Fruit fly (Drosophila melanogaster) whole organism, pupa: ENCODE results near the gene CG17168.
A peak's percentile ranks its signal among the peaks of the same experiment; 100 is the strongest.

ENCODE experiments used
- CG10348 ChIP-seq: fragments of 200-800 bp; sonication (Bioruptor generic); IDR thresholded peaks from 2 replicates; pipeline ENCODE4 v1.3.6; 2022; ENCODE audit warnings: missing biosample characterization, missing genetic modification characterization
- CG12605 ChIP-seq: fragments of 200-800 bp; sonication (Bioruptor generic); IDR thresholded peaks from 2 replicates; pipeline ENCODE4 v1.3.6; 2022; ENCODE audit warnings: missing biosample characterization, missing genetic modification characterization
- CG13204 ChIP-seq: fragments of 200-800 bp; sonication (Bioruptor generic); optimal IDR thresholded peaks from 2 replicates; lab custom pipeline; 2018; ENCODE audit warnings: missing biosample characterization, mild to moderate bottlenecking, missing genetic modification characterization, moderate library complexity
- CG14655 ChIP-seq: fragments of 200-800 bp; sonication (Bioruptor generic); optimal IDR thresholded peaks from 3 replicates; lab custom pipeline; 2017; ENCODE audit warnings: mild to moderate bottlenecking, missing biosample characterization, missing genetic modification reagents, missing genetic modification characterization
- CG15710 ChIP-seq: fragments of 200-800 bp; sonication (Bioruptor generic); optimal IDR thresholded peaks from 2 replicates; lab custom pipeline; 2018; ENCODE audit warnings: missing biosample characterization, mild to moderate bottlenecking, missing genetic modification characterization, moderate library complexity
- CG17806 ChIP-seq: fragments of 200-800 bp; sonication (Bioruptor generic); optimal IDR thresholded peaks from 2 replicates; lab custom pipeline; 2018; ENCODE audit warnings: missing biosample characterization, mild to moderate bottlenecking, missing genetic modification characterization, moderate library complexity
- CG32121 ChIP-seq: fragments of 200-800 bp; sonication (Bioruptor generic); IDR thresholded peaks from 2 replicates; pipeline ENCODE4 v1.3.6; 2022; ENCODE audit warnings: missing biosample characterization, missing genetic modification characterization
- CG34367 ChIP-seq: fragments of 200-800 bp; sonication (Bioruptor generic); optimal IDR thresholded peaks from 2 replicates; lab custom pipeline; 2018; ENCODE audit warnings: missing biosample characterization, mild to moderate bottlenecking, missing genetic modification characterization
- CG4496 ChIP-seq: fragments of 200-800 bp; sonication (Bioruptor generic); IDR thresholded peaks from 3 replicates; pipeline ENCODE4 v1.3.6; 2022; ENCODE audit warnings: missing biosample characterization, missing genetic modification characterization
- CG8159 ChIP-seq: fragments of 200-800 bp; sonication (Bioruptor generic); optimal IDR thresholded peaks from 3 replicates; lab custom pipeline; 2018; ENCODE audit warnings: missing biosample characterization, mild to moderate bottlenecking, missing genetic modification characterization, moderate library complexity
- CG8301 ChIP-seq: fragments of 200-800 bp; sonication (Bioruptor generic); optimal IDR thresholded peaks from 2 replicates; lab custom pipeline; 2018; ENCODE audit warnings: missing biosample characterization, mild to moderate bottlenecking, missing genetic modification characterization
- CG9948 ChIP-seq: fragments of 200-800 bp; sonication (Bioruptor generic); optimal IDR thresholded peaks from 2 replicates; lab custom pipeline; 2018; ENCODE audit warnings: missing biosample characterization, mild to moderate bottlenecking, missing genetic modification characterization, moderate library complexity
- D1 ChIP-seq: fragments of 200-800 bp; sonication (Bioruptor generic); optimal IDR thresholded peaks from 2 replicates; lab custom pipeline; 2018; ENCODE audit warnings: missing biosample characterization, mild to moderate bottlenecking, missing genetic modification characterization, moderate library complexity
- EcR ChIP-seq: fragments of 200-800 bp; sonication (Bioruptor generic); optimal IDR thresholded peaks from 3 replicates; lab custom pipeline; 2019; ENCODE audit warnings: missing biosample characterization, missing genetic modification characterization, mild to moderate bottlenecking, moderate library complexity, missing genetic modification reagents
- Ets98B ChIP-seq: fragments of 200-800 bp; sonication (Bioruptor generic); IDR thresholded peaks from 2 replicates; pipeline ENCODE4 v1.3.6; 2022; ENCODE audit warnings: missing biosample characterization, missing genetic modification characterization
- Pif1A ChIP-seq: fragments of 200-800 bp; sonication (Bioruptor generic); optimal IDR thresholded peaks from 3 replicates; lab custom pipeline; 2016; ENCODE audit warnings: missing biosample characterization, missing genetic modification characterization
- Pif1B ChIP-seq: fragments of 200-800 bp; sonication (Bioruptor generic); optimal IDR thresholded peaks from 3 replicates; lab custom pipeline; 2016; ENCODE audit warnings: missing biosample characterization, missing genetic modification characterization
- Snoo ChIP-seq: fragments of 200-800 bp; sonication (Bioruptor generic); optimal IDR thresholded peaks from 3 replicates; lab custom pipeline; 2017; ENCODE audit warnings: missing biosample characterization, mild to moderate bottlenecking, missing genetic modification characterization, inconsistent platforms
- fd96Ca ChIP-seq: fragments of 200-800 bp; sonication (Bioruptor generic); IDR thresholded peaks from 3 replicates; pipeline ENCODE4 v1.3.6; 2022; ENCODE audit warnings: missing biosample characterization, missing genetic modification characterization
- gl ChIP-seq: fragments of 200-800 bp; sonication (Bioruptor generic); optimal IDR thresholded peaks from 2 replicates; lab custom pipeline; 2018; ENCODE audit warnings: missing biosample characterization, mild to moderate bottlenecking, missing genetic modification characterization
- rn ChIP-seq: fragments of 200-800 bp; sonication (Bioruptor generic); IDR thresholded peaks from 2 replicates; pipeline ENCODE4 v1.3.6; 2022; ENCODE audit warnings: missing biosample characterization, missing genetic modification characterization

The CG17168 gene

DNA sequence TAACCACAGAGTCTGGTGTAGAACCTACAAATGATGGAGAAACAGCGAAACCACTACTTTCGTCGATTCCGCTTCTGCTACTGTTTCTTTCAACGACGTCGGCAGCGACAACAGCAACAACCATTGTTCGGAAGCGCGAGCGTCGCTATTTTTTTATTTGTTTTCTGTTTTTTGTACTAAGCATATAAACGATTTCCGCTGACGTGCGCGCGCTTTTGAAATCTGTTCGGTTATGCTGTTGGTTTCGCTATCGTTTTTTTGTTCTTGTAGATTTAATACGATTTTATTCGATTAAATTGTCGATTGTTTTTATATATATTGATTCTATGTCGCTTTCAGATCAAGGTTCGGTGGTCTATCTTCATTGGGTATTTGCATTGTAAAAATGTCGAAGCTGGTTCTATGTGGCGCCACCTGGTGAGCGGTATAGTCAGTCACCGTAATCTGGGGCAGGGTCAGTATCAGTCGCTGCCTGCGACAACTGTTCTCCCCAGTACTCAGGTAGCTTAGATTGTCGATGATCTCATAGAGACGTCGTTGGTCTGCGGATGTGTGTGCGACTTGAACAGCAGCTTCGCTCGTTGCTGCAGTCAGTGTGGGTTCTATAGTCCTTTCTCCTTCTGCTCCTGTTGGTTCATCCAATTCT is 6.7 kb downstream of the CG17168 start:
- no peak for TF ChIP-seq Snoo (tag; lab: Kevin White, UChicago)
- no peak for TF ChIP-seq CG17806 (tag; lab: Kevin White, UChicago)
- TF ChIP-seq CG9948 (tag; lab: Kevin White, UChicago), result no peak
- TF ChIP-seq gl (tag; lab: Kevin White, UChicago), result no peak
- no peak for TF ChIP-seq rn (GFP tag; lab: Robert Waterston, UW)
- no peak for TF ChIP-seq Pif1A
- TF ChIP-seq CG13204, result no peak
- TF ChIP-seq Pif1B (GFP tag; lab: Kevin White, UChicago), result no peak
- TF ChIP-seq CG8301, result no peak
- TF ChIP-seq EcR (GFP tag; lab: Kevin White, UChicago), result no peak
- TF ChIP-seq CG32121, result no peak
- TF ChIP-seq CG8159 (tag; lab: Kevin White, UChicago), result no peak
- no peak for TF ChIP-seq CG12605
- no peak for TF ChIP-seq D1 (tag; lab: Kevin White, UChicago)

DNA sequence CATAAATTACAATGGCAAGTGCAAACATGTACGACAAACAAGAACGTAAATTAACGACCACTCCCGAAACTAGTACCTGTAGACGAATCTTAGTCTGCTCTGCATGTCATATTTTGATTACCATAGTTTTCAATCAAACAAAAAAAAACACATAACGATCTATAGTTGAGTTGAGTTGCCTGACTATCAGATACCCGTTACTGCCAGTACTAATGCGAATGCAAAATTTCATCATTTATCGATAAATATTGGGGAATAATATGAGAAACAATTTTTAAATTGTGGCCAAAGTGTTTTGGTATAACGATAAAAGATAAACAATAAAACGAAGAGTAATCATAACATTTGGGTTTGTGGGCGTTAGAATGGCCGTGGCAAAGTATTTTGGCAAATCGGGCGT is 7.9 kb downstream of the CG17168 start:
- TF ChIP-seq EcR (GFP tag; lab: Kevin White, UChicago) (no peak), gl (tag; lab: Kevin White, UChicago) (no peak), CG15710 (tag; lab: Kevin White, UChicago) (no peak)
- TF ChIP-seq, all 21 proteins: peak for 0

DNA sequence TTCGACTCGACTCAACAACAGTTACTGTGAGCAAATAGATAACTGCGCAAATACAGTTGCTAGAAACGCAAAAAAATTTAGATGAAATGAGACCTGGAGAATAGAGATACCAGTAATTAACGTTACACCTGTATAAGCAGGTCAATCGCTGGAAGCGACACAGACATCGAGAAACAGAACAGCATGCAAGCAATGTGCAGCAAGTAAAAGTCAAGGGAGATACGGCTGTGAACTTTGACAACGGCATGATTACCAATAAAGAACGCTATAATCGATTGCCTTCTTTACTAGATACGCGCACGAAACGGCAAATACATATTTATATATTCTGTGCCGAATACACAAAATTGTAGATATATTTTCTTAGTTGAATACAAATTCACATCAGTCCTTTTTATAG is 8.8 kb downstream of the CG17168 start:
- TF ChIP-seq CG4496 (GFP tag; lab: Robert Waterston, UW), result no peak
- no peak for TF ChIP-seq CG10348 (GFP tag; lab: Robert Waterston, UW)
- no peak for TF ChIP-seq gl (tag; lab: Kevin White, UChicago)
- TF ChIP-seq, all 21 proteins: peak for 0

DNA sequence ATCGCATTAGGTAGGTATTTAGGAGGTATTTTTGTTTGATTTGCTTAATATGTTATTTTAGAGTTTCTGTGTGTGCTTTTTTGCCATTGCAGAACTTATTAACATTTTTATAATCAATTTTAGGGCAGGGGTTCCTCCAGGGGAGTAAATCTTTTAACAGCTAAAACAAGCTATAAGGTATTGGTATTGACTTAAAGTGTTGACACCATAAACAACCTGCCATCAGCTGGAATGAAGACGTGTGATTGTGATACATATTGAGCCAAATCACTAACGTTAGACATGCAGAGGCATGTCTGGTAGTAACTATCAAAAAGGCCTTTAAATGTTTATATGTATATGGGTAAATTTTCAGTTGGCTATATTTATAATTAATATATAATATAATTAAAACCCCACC is 9.3 kb downstream of the CG17168 start:
- TF ChIP-seq CG10348 (GFP tag; lab: Robert Waterston, UW) (no peak), CG15710 (tag; lab: Kevin White, UChicago) (no peak)

DNA sequence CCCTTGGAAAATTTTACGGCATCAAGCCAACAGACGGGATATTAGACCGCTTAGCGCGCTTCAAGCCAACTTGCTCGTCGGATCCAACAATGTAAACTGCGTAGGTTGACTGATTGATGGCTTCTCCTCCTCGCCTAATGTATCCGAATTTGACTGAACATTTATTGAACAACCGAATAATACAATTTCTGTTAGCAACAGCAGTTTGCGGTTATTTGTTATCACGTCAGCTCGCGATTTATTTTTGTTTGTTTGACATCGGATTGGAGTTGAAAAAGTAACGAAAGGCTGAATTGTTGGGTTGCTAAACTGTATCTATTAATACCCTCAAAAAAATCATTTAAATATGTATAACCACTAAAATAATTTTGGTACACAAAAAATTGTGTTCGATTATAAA is 10.0 kb downstream of the CG17168 start, which contains the start of gene CG17159:
CG17159 (minus strand) TSS at position 101 of the 400 bp plus-strand sequence.
- TF ChIP-seq CG17806 (tag; lab: Kevin White, UChicago) (no peak), rn (GFP tag; lab: Robert Waterston, UW) (no peak), D1 (tag; lab: Kevin White, UChicago) (no peak), CG4496 (GFP tag; lab: Robert Waterston, UW) (no peak), CG10348 (GFP tag; lab: Robert Waterston, UW) (no peak)

DNA sequence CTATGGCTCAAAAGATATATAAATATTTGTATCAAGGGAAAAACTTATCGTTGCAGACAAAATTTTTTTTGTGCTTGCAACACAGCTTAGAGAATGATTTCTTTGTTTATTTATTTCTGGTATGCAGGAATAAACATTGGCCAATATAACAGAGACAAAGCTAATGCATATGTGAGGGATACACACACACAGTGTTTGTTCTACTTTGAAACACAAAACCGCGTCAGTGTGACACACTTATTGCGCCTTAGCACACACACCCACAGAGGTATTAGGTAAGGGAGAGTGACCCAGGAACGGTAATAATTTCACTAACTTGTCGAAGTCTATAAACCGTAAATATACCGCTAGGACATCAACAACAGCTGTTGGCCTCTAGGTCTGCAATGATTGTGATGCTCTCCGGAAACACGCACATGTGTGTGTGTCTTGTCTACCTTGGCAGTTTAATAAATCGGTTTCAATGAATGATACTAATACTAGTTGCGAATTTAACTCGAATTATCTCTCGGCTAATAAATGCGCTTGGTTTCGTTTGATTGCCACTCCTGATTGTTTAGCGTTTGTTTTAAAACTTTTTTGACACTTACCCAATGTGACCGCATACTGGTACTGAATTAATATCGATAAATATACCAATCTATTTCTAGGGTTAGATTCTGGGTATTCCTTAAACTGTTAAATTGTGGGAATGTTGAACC is 13.7 kb downstream of the CG17168 start, which contains the start of gene CG17162:
CG17162 (minus strand) TSS at position 619 of the 701 bp plus-strand sequence.
- no peak for TF ChIP-seq CG8301
- no peak for TF ChIP-seq CG34367 (tag; lab: Kevin White, UChicago)
- no peak for TF ChIP-seq Pif1A
- TF ChIP-seq EcR (GFP tag; lab: Kevin White, UChicago), result no peak
- TF ChIP-seq rn (GFP tag; lab: Robert Waterston, UW), result no peak
- no peak for TF ChIP-seq Snoo (tag; lab: Kevin White, UChicago)
- no peak for TF ChIP-seq CG14655 (GFP tag; lab: Kevin White, UChicago)
- no peak for TF ChIP-seq Ets98B
- TF ChIP-seq CG12605, result no peak
- no peak for TF ChIP-seq gl (tag; lab: Kevin White, UChicago)
- no peak for TF ChIP-seq CG17806 (tag; lab: Kevin White, UChicago)
- no peak for TF ChIP-seq CG9948 (tag; lab: Kevin White, UChicago)
- no peak for TF ChIP-seq CG8159 (tag; lab: Kevin White, UChicago)
- TF ChIP-seq CG32121, result no peak
- TF ChIP-seq Pif1B (GFP tag; lab: Kevin White, UChicago), result no peak
- TF ChIP-seq CG10348 (GFP tag; lab: Robert Waterston, UW), result no peak
- TF ChIP-seq D1 (tag; lab: Kevin White, UChicago), result no peak
- no peak for TF ChIP-seq CG15710 (tag; lab: Kevin White, UChicago)
- TF ChIP-seq CG13204, result no peak
- TF ChIP-seq fd96Ca (GFP tag; lab: Robert Waterston, UW), result no peak

DNA sequence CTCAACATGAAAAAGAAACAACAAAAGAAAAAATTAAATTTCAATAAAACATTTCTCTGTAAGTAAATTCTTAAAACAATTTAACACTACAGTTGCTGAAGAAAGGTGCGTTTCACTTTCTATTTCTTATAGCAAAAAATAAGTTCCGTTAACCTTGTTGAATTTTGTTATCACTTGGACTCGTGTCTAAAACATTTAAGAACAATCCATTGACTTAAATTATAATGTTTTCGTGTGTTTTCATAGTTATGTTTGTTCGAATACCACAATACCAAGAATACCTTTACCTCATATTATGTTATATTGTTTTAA is 14.2 kb downstream of the CG17168 start:
- peak; percentile 12 for TF ChIP-seq CG15710 (tag; lab: Kevin White, UChicago)
- TF ChIP-seq rn (GFP tag; lab: Robert Waterston, UW), result no peak
